Fruit fly (Drosophila melanogaster) whole organism, prepupa: ENCODE measurements around the gene Aasdh.

Source experiments
- CG11902 ChIP-seq: fragments of 200-800 bp; sonication (Bioruptor generic); optimal IDR thresholded peaks from 3 replicates; lab custom pipeline; 2016; ENCODE audit warnings: missing biosample characterization, missing genetic modification characterization
- CG1621 ChIP-seq: fragments of 200-800 bp; sonication (Bioruptor generic); optimal IDR thresholded peaks from 3 replicates; lab custom pipeline; 2018; ENCODE audit warnings: missing biosample characterization, mild to moderate bottlenecking, missing genetic modification characterization
- CG31627 ChIP-seq: fragments of 200-800 bp; sonication (Bioruptor generic); optimal IDR thresholded peaks from 3 replicates; lab custom pipeline; 2016; ENCODE audit warnings: missing biosample characterization, missing genetic modification characterization
- CG34406 ChIP-seq: fragments of 200-800 bp; sonication (Bioruptor generic); optimal IDR thresholded peaks from 3 replicates; lab custom pipeline; 2016; ENCODE audit warnings: missing biosample characterization, missing genetic modification characterization
- CG6163 ChIP-seq: fragments of 200-800 bp; sonication (Bioruptor generic); IDR thresholded peaks from 3 replicates; pipeline ENCODE4 v1.3.6; 2022; ENCODE audit warnings: missing biosample characterization, missing genetic modification characterization
- CG6854 ChIP-seq: fragments of 200-800 bp; sonication (Bioruptor generic); optimal IDR thresholded peaks from 2 replicates; lab custom pipeline; 2017; ENCODE audit warnings: missing biosample characterization, mild to moderate bottlenecking, missing genetic modification characterization
- Gug ChIP-seq: fragments of 200-800 bp; sonication (Bioruptor generic); IDR thresholded peaks from 2 replicates; pipeline ENCODE4 v1.3.6; 2022; ENCODE audit warnings: missing biosample characterization, missing genetic modification characterization
- OdsH ChIP-seq: fragments of 200-800 bp; sonication (Bioruptor generic); optimal IDR thresholded peaks from 3 replicates; lab custom pipeline; 2016; ENCODE audit warnings: missing biosample characterization, missing genetic modification characterization

DNA sequence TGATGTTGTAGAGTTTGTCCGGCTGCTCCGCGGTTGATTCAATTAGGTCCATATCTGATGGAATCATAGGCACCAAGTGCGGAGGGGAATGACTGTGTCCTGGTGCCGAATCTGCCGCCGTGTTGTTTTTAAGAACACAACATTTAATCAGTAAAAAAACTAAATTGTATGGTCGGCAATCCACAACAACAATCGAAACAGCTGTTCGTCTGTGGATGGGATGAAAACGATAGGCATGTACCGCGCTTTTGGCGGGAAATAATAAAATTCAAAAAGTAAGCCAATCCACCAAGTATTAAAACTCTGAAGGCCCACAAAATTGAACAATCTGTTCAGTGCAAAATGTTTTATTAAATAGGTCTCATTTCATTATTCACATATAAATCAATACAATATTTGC lies at the start of gene Aasdh:
- TF ChIP-seq CG31627 = no peak
- no peak for TF ChIP-seq CG11902 (GFP tag; lab: Kevin White, UChicago)
- no peak for TF ChIP-seq Gug
- TF ChIP-seq CG6163 (GFP tag; lab: Robert Waterston, UW) = no peak
- TF ChIP-seq OdsH (GFP tag; lab: Kevin White, UChicago) = no peak
- no peak for TF ChIP-seq CG1621 (tag; lab: Kevin White, UChicago)
- no peak for TF ChIP-seq CG6854 (GFP tag; lab: Kevin White, UChicago)
- no peak for TF ChIP-seq CG34406 (GFP tag; lab: Kevin White, UChicago)
